Fruit fly (Drosophila melanogaster): Measurements from ENCODE around the gene CG34367.

dm6 chr2L:10376276-10376675 lies 22.6 kb upstream of the CG34367 start:
- TF ChIP-seq psq (optimal IDR thresholded peaks at IDR 0.05) (no peak), h (optimal IDR thresholded peaks at IDR 0.05) (no peak), insv (optimal IDR thresholded peaks at IDR 0.05) (no peak)
